Fruit fly (Drosophila melanogaster): ENCODE data around the gene bel.

bel gene

dm6 chr3R:8669029-8669707 lies 8.6 kb upstream of the bel start (continued):
- peak; percentile 96 for TF ChIP-seq schlank (tag; optimal IDR thresholded peaks at IDR 0.05)
- peak; percentile 91 for TF ChIP-seq bowl (GFP tag; IDR thresholded peaks at IDR 0.05)
- TF ChIP-seq CG2889 (GFP tag; IDR thresholded peaks at IDR 0.05) = peak; percentile 88
- TF ChIP-seq CG32772 (GFP tag; IDR thresholded peaks at IDR 0.05) = peak; percentile 93
- TF ChIP-seq H2.0 (GFP tag; IDR thresholded peaks at IDR 0.05) = peak; percentile 95
- peak; percentile 84 for TF ChIP-seq CG17912 (GFP tag; optimal IDR thresholded peaks at IDR 0.05)
- TF ChIP-seq CG11723 (GFP tag; optimal IDR thresholded peaks at IDR 0.05) = peak; percentile 95
- TF ChIP-seq Ets97D (GFP tag; optimal IDR thresholded peaks at IDR 0.05) = peak; percentile 92
- 0 out of 2 replicates have a peak, but pooled peaks have one; percentile 48 for TF ChIP-seq CG2129 (GFP tag; IDR thresholded peaks at IDR 0.05; ENCODE audit: partially characterized antibody)
- peak; percentile 58 for TF ChIP-seq yki (optimal IDR thresholded peaks at IDR 0.05)
- peak; percentile 96 for TF ChIP-seq ranshi (GFP tag; IDR thresholded peaks at IDR 0.05)
- TF ChIP-seq chinmo (GFP tag; IDR thresholded peaks at IDR 0.05; ENCODE audit: partially characterized antibody) = 0 out of 4 replicates have a peak, but pooled peaks have one; percentile 77
- TF ChIP-seq emc (GFP tag; optimal IDR thresholded peaks at IDR 0.05) = peak; percentile 92
- peak; percentile 93 for TF ChIP-seq cato (GFP tag; optimal IDR thresholded peaks at IDR 0.05; ENCODE audit: borderline replicate concordance)
- peak; percentile 92 for TF ChIP-seq CG43689 (GFP tag; IDR thresholded peaks at IDR 0.05)
- TF ChIP-seq pita (GFP tag; optimal IDR thresholded peaks at IDR 0.05) = no peak
- TF ChIP-seq vfl (GFP tag; optimal IDR thresholded peaks at IDR 0.05) = peak; percentile 94
- TF ChIP-seq CG14860 (GFP tag; IDR thresholded peaks at IDR 0.05; ENCODE audit: partially characterized antibody) = no peak; the same call in 1 of the 3 replicates
- TF ChIP-seq NFAT (GFP tag; IDR thresholded peaks at IDR 0.05) = peak; percentile 92
- peak; percentile 92 for TF ChIP-seq Fer2 (tag; optimal IDR thresholded peaks at IDR 0.05)
- peak; percentile 96 for TF ChIP-seq Six4 (GFP tag; optimal IDR thresholded peaks at IDR 0.05)
- peak; percentile 95 for TF ChIP-seq CG12236 (GFP tag; optimal IDR thresholded peaks at IDR 0.05)
- TF ChIP-seq prd (optimal IDR thresholded peaks at IDR 0.05) = no peak
- peak; percentile 97 for TF ChIP-seq prd (GFP tag; IDR thresholded peaks at IDR 0.05)
- peak; percentile 53; the same call in 2 of the 3 replicates for TF ChIP-seq zen2 (GFP tag; IDR thresholded peaks at IDR 0.05; ENCODE audit: partially characterized antibody)
- TF ChIP-seq tin (GFP tag; optimal IDR thresholded peaks at IDR 0.05) = peak; percentile 98
- peak; percentile 92 for TF ChIP-seq fd3F (GFP tag; optimal IDR thresholded peaks at IDR 0.05)
- TF ChIP-seq HLHmδ (GFP tag; optimal IDR thresholded peaks at IDR 0.05) = peak; percentile 60
- TF ChIP-seq CG13123 (GFP tag; optimal IDR thresholded peaks at IDR 0.05) = peak; percentile 96
- TF ChIP-seq kah (GFP tag; optimal IDR thresholded peaks at IDR 0.05) = peak; percentile 94
- TF ChIP-seq Nf-YC (tag; optimal IDR thresholded peaks at IDR 0.05) = peak; percentile 90
- peak; percentile 93 for TF ChIP-seq slou (GFP tag; optimal IDR thresholded peaks at IDR 0.05)
- peak; percentile 66 for TF ChIP-seq pzg (GFP tag; optimal IDR thresholded peaks at IDR 0.05)
- peak; percentile 98 for TF ChIP-seq dpn (GFP tag; optimal IDR thresholded peaks at IDR 0.05)
- TF ChIP-seq dmrt99B (tag; optimal IDR thresholded peaks at IDR 0.05) = peak; percentile 98
- peak; percentile 96 for TF ChIP-seq maf-S (GFP tag; optimal IDR thresholded peaks at IDR 0.05)
- TF ChIP-seq Hmx (GFP tag; optimal IDR thresholded peaks at IDR 0.05) = peak; percentile 93
- peak; percentile 98 for TF ChIP-seq NC2β (GFP tag; optimal IDR thresholded peaks at IDR 0.05)
- TF ChIP-seq eyg (GFP tag; optimal IDR thresholded peaks at IDR 0.05) = peak; percentile 95
- peak; percentile 97 for TF ChIP-seq Chrac-16 (GFP tag; optimal IDR thresholded peaks at IDR 0.05)
- TF ChIP-seq CG14965 (GFP tag; optimal IDR thresholded peaks at IDR 0.05; ENCODE audit: borderline replicate concordance) = peak; percentile 80
- peak; percentile 96 for TF ChIP-seq Antp (GFP tag; optimal IDR thresholded peaks at IDR 0.05)
- TF ChIP-seq gro (GFP tag; optimal IDR thresholded peaks at IDR 0.05) = peak; percentile 98
- TF ChIP-seq PHDP (tag; optimal IDR thresholded peaks at IDR 0.05) = peak; percentile 99
- peak; percentile 95 for TF ChIP-seq sqz (GFP tag; optimal IDR thresholded peaks at IDR 0.05)
- TF ChIP-seq pum (GFP tag; optimal IDR thresholded peaks at IDR 0.05) = peak; percentile 97
- peak; percentile 94 to 97 for TF ChIP-seq Pdp1 (GFP tag; optimal IDR thresholded peaks at IDR 0.05)
- peak; percentile 96 for TF ChIP-seq CG11398 (GFP tag; optimal IDR thresholded peaks at IDR 0.05)
- TF ChIP-seq Neu2 (GFP tag; optimal IDR thresholded peaks at IDR 0.05; ENCODE audit: borderline replicate concordance) = peak; percentile 83
- peak; percentile 96 for TF ChIP-seq grau (tag; optimal IDR thresholded peaks at IDR 0.05)
